Worm (Caenorhabditis elegans): Measurements from ENCODE around the gene pigt-1.

ce11 chrV:10931189-10931588, 27.4 kb downstream of the pigt-1 start, which contains the start of gene scvp-1:
- TF ChIP-seq ama-1 (optimal IDR thresholded peaks at IDR 0.05) (no peak), nhr-47 (tag; optimal IDR thresholded peaks at IDR 0.05) (no peak), nhr-76 (tag; optimal IDR thresholded peaks at IDR 0.05) (no peak), nhr-237 (tag; optimal IDR thresholded peaks at IDR 0.05) (no peak), ceh-82 (tag; optimal IDR thresholded peaks at IDR 0.05) (no peak), mep-1 (tag; optimal IDR thresholded peaks at IDR 0.05) (no peak), elt-2 (tag; optimal IDR thresholded peaks at IDR 0.05) (no peak), nhr-71 (tag; optimal IDR thresholded peaks at IDR 0.05) (no peak)

Measured in whole organism, L1 larva.